Worm (Caenorhabditis elegans) whole organism, mixed stage, embryonic: ENCODE data around the gene srz-47.
A peak's percentile ranks its signal among the peaks of the same experiment; 100 is the strongest.

ENCODE experiments used
- M03D4.4 ChIP-seq: sonication (generic microtip); optimal IDR thresholded peaks from 2 replicates; lab custom pipeline; 2017; ENCODE audit warnings: mild to moderate bottlenecking, missing genetic modification characterization, missing compliant biosample characterization
- blmp-1 ChIP-seq: fragments of 150-350 bp; optimal IDR thresholded peaks from 2 replicates; lab custom pipeline; 2014; ENCODE audit warnings: missing biosample characterization, missing genetic modification characterization
- ceh-83 ChIP-seq: fragments of 200-800 bp; sonication (Bioruptor generic); optimal IDR thresholded peaks from 2 replicates; lab custom pipeline; 2018; ENCODE audit warnings: mild to moderate bottlenecking, missing genetic modification characterization, missing compliant biosample characterization
- ces-1 ChIP-seq: fragments of 150-350 bp; optimal IDR thresholded peaks from 2 replicates; lab custom pipeline; 2014; ENCODE audit warnings: missing biosample characterization, missing genetic modification reagents, missing genetic modification characterization
- cnd-1 ChIP-seq: fragments of 200-800 bp; sonication (Bioruptor generic); optimal IDR thresholded peaks from 2 replicates; lab custom pipeline; 2018; ENCODE audit warnings: mild to moderate bottlenecking, missing genetic modification characterization, missing compliant biosample characterization
- drap-1 ChIP-seq: fragments of 200-800 bp; sonication (Bioruptor generic); optimal IDR thresholded peaks from 3 replicates; lab custom pipeline; 2018; ENCODE audit warnings: mild to moderate bottlenecking, missing genetic modification characterization, missing compliant biosample characterization
- elt-1 ChIP-seq: sonication (generic microtip); optimal IDR thresholded peaks from 2 replicates; lab custom pipeline; 2017; ENCODE audit warnings: missing genetic modification characterization, mild to moderate bottlenecking, missing compliant biosample characterization, antibody characterized with exemption, moderate library complexity, borderline replicate concordance; ENCODE audit not compliant: insufficient read depth
- elt-3 ChIP-seq: fragments of 150-350 bp; optimal IDR thresholded peaks from 2 replicates; lab custom pipeline; 2014; ENCODE audit warnings: missing biosample characterization, missing genetic modification characterization
- flh-1 ChIP-seq: fragments of 200-800 bp; sonication (Bioruptor generic); optimal IDR thresholded peaks from 2 replicates; lab custom pipeline; 2018; ENCODE audit warnings: mild to moderate bottlenecking, missing genetic modification characterization, moderate library complexity, missing compliant biosample characterization
- ham-2 ChIP-seq: fragments of 200-800 bp; sonication (Bioruptor generic); optimal IDR thresholded peaks from 2 replicates; lab custom pipeline; 2018; ENCODE audit warnings: mild to moderate bottlenecking, missing genetic modification characterization, missing compliant biosample characterization
- hlh-1 ChIP-seq: fragments of 150-350 bp; optimal IDR thresholded peaks from 2 replicates; lab custom pipeline; 2014; ENCODE audit warnings: missing biosample characterization, missing genetic modification reagents, missing genetic modification characterization
- lin-13 ChIP-seq: fragments of 150-350 bp; optimal IDR thresholded peaks from 2 replicates; lab custom pipeline; 2014; ENCODE audit warnings: missing biosample characterization, missing genetic modification characterization
- lin-32 ChIP-seq: fragments of 200-800 bp; sonication (Bioruptor generic); optimal IDR thresholded peaks from 2 replicates; lab custom pipeline; 2018; ENCODE audit warnings: mild to moderate bottlenecking, missing genetic modification characterization, missing compliant biosample characterization
- lsy-2 ChIP-seq: fragments of 150-350 bp; optimal IDR thresholded peaks from 2 replicates; lab custom pipeline; 2014; ENCODE audit warnings: missing biosample characterization, missing genetic modification characterization
- mab-5 ChIP-seq: fragments of 150-350 bp; optimal IDR thresholded peaks from 2 replicates; lab custom pipeline; 2014; ENCODE audit warnings: missing biosample characterization, missing genetic modification characterization
- mep-1 ChIP-seq: fragments of 150-350 bp; optimal IDR thresholded peaks from 2 replicates; lab custom pipeline; 2017; ENCODE audit warnings: missing biosample characterization, missing genetic modification reagents, missing genetic modification characterization, inconsistent platforms
- mls-2 ChIP-seq: sonication (generic microtip); optimal IDR thresholded peaks from 2 replicates; lab custom pipeline; 2016; ENCODE audit warnings: mild to moderate bottlenecking, missing genetic modification characterization, moderate library complexity, missing compliant biosample characterization
- nhr-12 ChIP-seq: fragments of 150-350 bp; optimal IDR thresholded peaks from 2 replicates; lab custom pipeline; 2014; ENCODE audit warnings: missing biosample characterization, missing genetic modification characterization
- nhr-2 ChIP-seq: fragments of 150-350 bp; optimal IDR thresholded peaks from 2 replicates; lab custom pipeline; 2014; ENCODE audit warnings: missing biosample characterization, missing genetic modification characterization
- nhr-237 ChIP-seq: fragments of 150-350 bp; optimal IDR thresholded peaks from 2 replicates; lab custom pipeline; 2014; ENCODE audit warnings: missing biosample characterization, missing genetic modification characterization
- nhr-28 ChIP-seq: fragments of 150-350 bp; optimal IDR thresholded peaks from 2 replicates; lab custom pipeline; 2014; ENCODE audit warnings: missing biosample characterization, missing genetic modification characterization
- nhr-76 ChIP-seq: sonication (generic microtip); optimal IDR thresholded peaks from 2 replicates; lab custom pipeline; 2017; ENCODE audit warnings: missing biosample characterization, missing genetic modification characterization
- pha-4 ChIP-seq: fragments of 150-350 bp; optimal IDR thresholded peaks from 2 replicates; lab custom pipeline; 2018; ENCODE audit warnings: missing biosample characterization, missing genetic modification reagents, missing genetic modification characterization
- sem-2 ChIP-seq: fragments of 200-800 bp; sonication (Bioruptor generic); optimal IDR thresholded peaks from 2 replicates; lab custom pipeline; 2018; ENCODE audit warnings: mild to moderate bottlenecking, missing genetic modification characterization, missing compliant biosample characterization
- snpc-4 ChIP-seq: fragments of 150-350 bp; optimal IDR thresholded peaks from 2 replicates; lab custom pipeline; 2014; ENCODE audit warnings: missing biosample characterization, missing genetic modification characterization
- sptf-1 ChIP-seq: sonication (generic microtip); optimal IDR thresholded peaks from 2 replicates; lab custom pipeline; 2017; ENCODE audit warnings: mild to moderate bottlenecking, missing genetic modification characterization, moderate library complexity, missing compliant biosample characterization
- tbx-8 ChIP-seq: fragments of 200-800 bp; sonication (Bioruptor generic); optimal IDR thresholded peaks from 2 replicates; lab custom pipeline; 2018; ENCODE audit warnings: mild to moderate bottlenecking, missing genetic modification characterization, moderate library complexity, missing compliant biosample characterization
- unc-120 ChIP-seq: sonication (generic microtip); optimal IDR thresholded peaks from 2 replicates; lab custom pipeline; 2017; ENCODE audit warnings: missing genetic modification characterization, missing compliant biosample characterization; ENCODE audit not compliant: poor library complexity, severe bottlenecking
- unc-39 ChIP-seq: fragments of 150-350 bp; optimal IDR thresholded peaks from 2 replicates; lab custom pipeline; 2014; ENCODE audit warnings: missing biosample characterization, missing genetic modification characterization
- zip-8 ChIP-seq: fragments of 150-350 bp; optimal IDR thresholded peaks from 2 replicates; lab custom pipeline; 2014; ENCODE audit warnings: missing biosample characterization, missing genetic modification characterization
- ztf-11 ChIP-seq: fragments of 150-350 bp; optimal IDR thresholded peaks from 2 replicates; lab custom pipeline; 2014; ENCODE audit warnings: missing biosample characterization, missing genetic modification characterization

Gene srz-47

DNA sequence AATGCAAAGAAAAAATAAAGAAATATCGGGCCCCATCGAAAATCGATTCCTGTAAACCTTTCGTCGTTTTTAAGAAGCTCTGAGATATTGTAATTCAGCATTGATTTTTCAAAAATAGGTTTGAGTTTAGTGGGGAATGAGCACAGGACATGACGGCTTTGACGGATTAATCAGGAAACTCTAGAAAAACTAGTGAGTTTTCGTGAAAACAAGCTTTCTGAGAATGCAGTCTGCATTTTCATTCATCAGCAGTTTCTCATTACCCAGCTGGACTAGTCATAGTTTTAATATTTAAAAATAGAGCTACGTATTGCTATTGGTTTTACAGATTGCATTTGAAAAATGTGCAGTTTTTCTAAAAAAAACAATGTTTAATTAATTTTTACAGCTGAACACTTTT lies at the start of gene srz-47:
Gene srz-47, minus strand, starts transcription at position 101 of the 400 bp plus-strand sequence.
- TF ChIP-seq hlh-1 (tag; lab: Kevin White, UChicago): no peak
- no peak for TF ChIP-seq ham-2
- TF ChIP-seq cnd-1: no peak
- TF ChIP-seq nhr-12 (tag; lab: Kevin White, UChicago): no peak
- TF ChIP-seq nhr-28 (tag; lab: Kevin White, UChicago): no peak
- no peak for TF ChIP-seq mab-5 (tag; lab: Kevin White, UChicago)
- TF ChIP-seq lsy-2: no peak
- TF ChIP-seq pha-4 (tag; lab: Kevin White, UChicago): no peak
- no peak for TF ChIP-seq zip-8
- no peak for TF ChIP-seq unc-120 (tag; lab: Kevin White, UChicago)
- no peak for TF ChIP-seq ceh-83 (GFP tag; lab: Kevin White, UChicago)
- TF ChIP-seq snpc-4: no peak
- TF ChIP-seq mep-1 (tag; lab: Kevin White, UChicago): no peak
- TF ChIP-seq M03D4.4 (tag; lab: Kevin White, UChicago): no peak
- no peak for TF ChIP-seq sem-2 (GFP tag; lab: Kevin White, UChicago)
- TF ChIP-seq ces-1 (GFP tag; lab: Kevin White, UChicago): no peak
- no peak for TF ChIP-seq lin-13 (tag; lab: Kevin White, UChicago)
- no peak for TF ChIP-seq ztf-11 (tag; lab: Kevin White, UChicago)
- no peak for TF ChIP-seq lin-32

DNA sequence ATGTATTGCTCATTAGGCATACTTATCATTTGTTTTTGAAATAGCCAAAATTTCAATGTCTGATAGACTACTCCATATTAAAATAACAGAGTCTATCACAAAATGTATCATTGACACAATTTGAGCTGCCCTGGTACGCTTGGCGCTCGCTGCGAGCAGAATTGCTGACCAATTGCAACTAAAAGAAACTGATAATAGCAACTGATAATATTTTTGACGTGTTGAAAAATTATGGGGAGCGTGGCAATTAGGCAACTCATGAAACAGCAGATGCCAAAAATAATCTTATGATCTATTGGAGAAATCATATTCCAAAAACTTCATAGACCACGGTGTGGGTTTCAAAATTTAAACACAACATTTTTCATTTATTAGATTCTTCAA lies 49.1 kb upstream of the srz-47 start:
- TF ChIP-seq ces-1 (GFP tag; lab: Kevin White, UChicago) (no peak), mab-5 (tag; lab: Kevin White, UChicago) (no peak), M03D4.4 (tag; lab: Kevin White, UChicago) (no peak), nhr-28 (tag; lab: Kevin White, UChicago) (no peak), ztf-11 (tag; lab: Kevin White, UChicago) (no peak), zip-8 (no peak), mep-1 (tag; lab: Kevin White, UChicago) (no peak), hlh-1 (tag; lab: Kevin White, UChicago) (no peak), nhr-237 (tag; lab: Kevin White, UChicago) (no peak)

DNA sequence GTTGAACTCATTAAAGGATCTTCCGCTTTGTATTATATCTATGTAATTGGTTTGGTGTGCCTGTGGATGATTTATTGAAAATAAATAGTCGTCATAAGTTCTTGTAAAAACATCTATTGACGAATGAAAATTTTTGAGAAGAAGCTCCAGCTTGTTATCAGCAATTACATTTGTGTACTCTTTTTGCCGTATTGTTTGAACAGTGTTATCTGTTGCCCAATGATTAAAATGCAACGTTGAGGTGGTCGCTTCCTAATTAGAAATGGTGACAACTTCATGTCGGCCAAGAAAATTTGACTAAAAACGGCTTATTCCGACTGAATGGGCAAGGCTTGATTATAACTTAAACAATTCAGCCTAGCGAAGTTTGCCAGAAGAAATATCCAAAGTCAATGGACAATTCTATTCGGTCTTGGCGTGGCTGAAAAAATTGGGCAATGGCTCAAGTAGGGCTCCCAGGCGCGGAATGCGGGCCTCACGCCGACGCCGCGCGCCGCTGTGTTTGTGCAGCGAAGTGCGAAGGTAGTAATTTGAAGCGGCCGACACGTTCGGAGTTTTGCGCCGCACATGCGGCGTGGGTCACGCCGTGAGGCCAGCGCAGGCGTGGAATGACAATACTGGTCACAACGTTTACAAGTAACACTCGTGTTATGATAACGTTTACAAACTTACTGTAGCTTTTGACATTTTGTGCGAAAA lies 48.6 kb upstream of the srz-47 start:
- TF ChIP-seq blmp-1 (tag; lab: Kevin White, UChicago) (no peak), elt-3 (no peak), mls-2 (tag; lab: Kevin White, UChicago) (no peak), lin-13 (tag; lab: Kevin White, UChicago) (no peak), nhr-28 (tag; lab: Kevin White, UChicago) (no peak), mep-1 (tag; lab: Kevin White, UChicago) (no peak), sptf-1 (no peak), nhr-237 (tag; lab: Kevin White, UChicago) (no peak)
- TF ChIP-seq, all 35 proteins: peak for 0

DNA sequence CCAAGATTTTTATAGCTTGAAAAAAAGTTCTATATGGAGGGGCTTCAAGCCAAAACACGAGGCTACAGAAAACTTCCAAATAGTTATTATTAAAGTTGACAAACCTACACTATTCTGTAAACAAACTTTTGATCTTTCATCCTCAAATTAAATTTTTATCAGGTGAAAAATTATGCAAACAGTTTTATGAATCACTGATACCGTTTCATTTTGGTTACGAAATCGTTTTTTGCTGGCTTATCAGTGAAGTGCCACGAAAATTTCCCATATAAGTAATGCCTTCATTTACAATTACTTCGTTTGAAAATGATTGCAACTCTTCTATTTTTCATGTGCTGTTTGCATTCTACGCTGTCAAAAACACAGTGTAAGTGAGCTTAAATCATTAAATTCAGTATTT lies 46.7 kb upstream of the srz-47 start, which contains the start of gene T19C9.8:
Gene T19C9.8, plus strand, starts transcription at position 299 of the 400 bp plus-strand sequence.
- no peak for TF ChIP-seq nhr-28 (tag; lab: Kevin White, UChicago)
- TF ChIP-seq mab-5 (tag; lab: Kevin White, UChicago): no peak
- TF ChIP-seq sptf-1: no peak
- TF ChIP-seq blmp-1 (tag; lab: Kevin White, UChicago): no peak
- TF ChIP-seq zip-8: no peak
- no peak for TF ChIP-seq unc-120 (tag; lab: Kevin White, UChicago)
- TF ChIP-seq M03D4.4 (tag; lab: Kevin White, UChicago): no peak
- TF ChIP-seq mep-1 (tag; lab: Kevin White, UChicago): no peak
- TF ChIP-seq ces-1 (GFP tag; lab: Kevin White, UChicago): no peak
- no peak for TF ChIP-seq nhr-2

DNA sequence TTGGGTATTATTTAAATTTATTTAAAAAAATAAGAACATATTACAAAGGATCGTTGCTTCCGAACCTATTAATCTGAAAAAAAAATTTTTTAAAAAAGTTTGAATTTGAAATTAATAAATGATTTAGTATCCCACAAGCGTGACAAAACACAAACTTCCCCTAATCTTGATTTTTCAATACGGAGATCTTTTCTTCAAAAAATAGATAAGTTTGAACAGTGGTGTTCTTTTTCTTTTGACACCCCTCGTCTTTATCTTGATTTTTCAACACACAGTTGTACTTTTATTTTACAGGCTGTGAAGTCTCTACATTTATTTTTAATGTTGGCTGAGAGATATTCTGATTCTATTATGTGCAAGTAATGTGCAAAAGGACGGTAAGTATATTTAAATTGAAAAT lies 44.2 kb upstream of the srz-47 start, which contains the start of gene T19C9.10:
Gene T19C9.10, plus strand, starts transcription at position 248 of the 400 bp plus-strand sequence.
- no peak for TF ChIP-seq ztf-11 (tag; lab: Kevin White, UChicago)
- TF ChIP-seq sptf-1: no peak
- TF ChIP-seq elt-3: no peak
- no peak for TF ChIP-seq tbx-8 (GFP tag; lab: Kevin White, UChicago)
- TF ChIP-seq elt-1: peak; percentile 61
- no peak for TF ChIP-seq M03D4.4 (tag; lab: Kevin White, UChicago)

DNA sequence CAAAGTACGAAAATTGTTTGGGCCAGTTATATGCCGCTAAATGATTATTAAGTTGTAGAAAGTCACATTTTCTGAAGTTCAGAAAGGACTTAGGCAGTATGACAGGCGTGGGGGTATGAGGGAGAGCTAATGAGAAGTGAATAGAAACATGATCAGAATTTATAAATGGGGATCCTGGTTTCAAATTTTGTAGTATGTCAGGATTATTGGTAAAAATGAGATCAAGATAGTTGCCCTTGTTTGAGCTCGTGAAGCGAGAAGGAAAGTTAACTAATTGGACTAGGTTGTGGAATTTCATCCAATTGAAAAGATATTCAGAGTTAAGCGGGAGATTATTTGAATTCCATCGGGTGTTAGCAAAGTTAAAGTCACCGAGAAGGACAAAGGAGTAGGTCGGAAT lies 40.3 kb upstream of the srz-47 start:
- no peak for TF ChIP-seq mab-5 (tag; lab: Kevin White, UChicago)
- TF ChIP-seq ceh-83 (GFP tag; lab: Kevin White, UChicago): no peak
- no peak for TF ChIP-seq mls-2 (tag; lab: Kevin White, UChicago)
- TF ChIP-seq snpc-4: no peak
- no peak for TF ChIP-seq blmp-1 (tag; lab: Kevin White, UChicago)
- no peak for TF ChIP-seq flh-1 (GFP tag; lab: Kevin White, UChicago)
- no peak for TF ChIP-seq ces-1 (GFP tag; lab: Kevin White, UChicago)
- TF ChIP-seq ham-2: no peak
- TF ChIP-seq drap-1 (GFP tag; lab: Kevin White, UChicago): no peak
- no peak for TF ChIP-seq nhr-237 (tag; lab: Kevin White, UChicago)
- no peak for TF ChIP-seq zip-8
- no peak for TF ChIP-seq cnd-1
- no peak for TF ChIP-seq unc-39 (tag; lab: Kevin White, UChicago)
- TF ChIP-seq nhr-76 (tag; lab: Kevin White, UChicago): no peak
- TF ChIP-seq lin-13 (tag; lab: Kevin White, UChicago): no peak
- TF ChIP-seq tbx-8 (GFP tag; lab: Kevin White, UChicago): no peak
- no peak for TF ChIP-seq lsy-2
- TF ChIP-seq elt-3: no peak
- no peak for TF ChIP-seq elt-1
